Worm (Caenorhabditis elegans) whole organism, L1 larva: ENCODE results near the gene R09H10.1.

Source experiments
- fkh-10 ChIP-seq: sonication (generic microtip); optimal IDR thresholded peaks from 2 replicates; lab custom pipeline; 2017; ENCODE audit warnings: missing biosample characterization, missing genetic modification reagents, missing genetic modification characterization
- rnt-1 ChIP-seq: sonication (generic microtip); optimal IDR thresholded peaks from 2 replicates; lab custom pipeline; 2016; ENCODE audit warnings: mild to moderate bottlenecking, missing genetic modification characterization, moderate library complexity, missing compliant biosample characterization
- snpc-4 ChIP-seq: fragments of 150-350 bp; optimal IDR thresholded peaks from 2 replicates; lab custom pipeline; 2014; ENCODE audit warnings: missing biosample characterization, missing genetic modification characterization
- unc-62 ChIP-seq: fragments of 150-350 bp; optimal IDR thresholded peaks from 2 replicates; lab custom pipeline; 2014; ENCODE audit warnings: missing biosample characterization, missing genetic modification reagents, missing genetic modification characterization
- zag-1 ChIP-seq: fragments of 150-350 bp; optimal IDR thresholded peaks from 2 replicates; lab custom pipeline; 2014; ENCODE audit warnings: missing biosample characterization, missing genetic modification characterization

- no peak for TF ChIP-seq zag-1
- no peak for TF ChIP-seq snpc-4 (tag; lab: Kevin White, UChicago)
- TF ChIP-seq fkh-10 (GFP tag; lab: Kevin White, UChicago), result no peak
- TF ChIP-seq unc-62 (GFP tag; lab: Kevin White, UChicago), result no peak
- no peak for TF ChIP-seq rnt-1 (tag; lab: Kevin White, UChicago)
These were observed 6.5 kb downstream of the R09H10.1 start, which contains the start of gene R09H10.3 for ce11 chrIV:10606575-10607080.
